Fruit fly (Drosophila melanogaster) whole organism, embryonic: ENCODE measurements around the gene Etfb.

Source experiments
- CG10366 ChIP-seq: fragments of 200-800 bp; sonication (Bioruptor generic); IDR thresholded peaks from 2 replicates; pipeline ENCODE4 v1.3.6; 2022; ENCODE audit warnings: missing biosample characterization, missing genetic modification characterization
- CG10654 ChIP-seq: fragments of 200-800 bp; sonication (Bioruptor generic); optimal IDR thresholded peaks from 2 replicates; lab custom pipeline; 2016; ENCODE audit warnings: missing biosample characterization, missing genetic modification characterization
- CG12219 ChIP-seq: fragments of 200-800 bp; sonication (Bioruptor generic); optimal IDR thresholded peaks from 3 replicates; lab custom pipeline; 2018; ENCODE audit warnings: missing biosample characterization, mild to moderate bottlenecking, missing genetic modification characterization
- CG1233 ChIP-seq: fragments of 200-800 bp; sonication (Bioruptor generic); optimal IDR thresholded peaks from 4 replicates; lab custom pipeline; 2018; ENCODE audit warnings: missing biosample characterization, mild to moderate bottlenecking, missing genetic modification characterization
- CG13296 ChIP-seq: fragments of 200-800 bp; sonication (Bioruptor generic); optimal IDR thresholded peaks from 3 replicates; lab custom pipeline; 2018; ENCODE audit warnings: missing biosample characterization, mild to moderate bottlenecking, missing genetic modification characterization
- CG13424 ChIP-seq: fragments of 200-800 bp; sonication (Bioruptor generic); optimal IDR thresholded peaks from 2 replicates; lab custom pipeline; 2019; ENCODE audit warnings: missing biosample characterization, mild to moderate bottlenecking, missing genetic modification characterization, moderate library complexity
- CG15011 ChIP-seq: fragments of 200-800 bp; sonication (Bioruptor generic); optimal IDR thresholded peaks from 3 replicates; lab custom pipeline; 2018; ENCODE audit warnings: missing biosample characterization, mild to moderate bottlenecking, missing genetic modification characterization
- CG15269 ChIP-seq: fragments of 200-800 bp; sonication (Bioruptor generic); optimal IDR thresholded peaks from 2 replicates; lab custom pipeline; 2018; ENCODE audit warnings: missing biosample characterization, mild to moderate bottlenecking, missing genetic modification characterization, moderate library complexity
- CG15696 ChIP-seq: fragments of 200-800 bp; sonication (Bioruptor generic); optimal IDR thresholded peaks from 2 replicates; lab custom pipeline; 2019; ENCODE audit warnings: missing biosample characterization, mild to moderate bottlenecking, missing genetic modification characterization, moderate library complexity
- CG30020 ChIP-seq: fragments of 200-800 bp; optimal IDR thresholded peaks from 2 replicates; lab custom pipeline; 2019; ENCODE audit warnings: missing biosample characterization, mild to moderate bottlenecking, missing genetic modification characterization, moderate library complexity
- CG3065 ChIP-seq: fragments of 200-800 bp; sonication (Bioruptor generic); optimal IDR thresholded peaks from 2 replicates; lab custom pipeline; 2016; ENCODE audit warnings: missing biosample characterization, missing genetic modification characterization
- CG31365 ChIP-seq: fragments of 200-800 bp; sonication (Bioruptor generic); optimal IDR thresholded peaks from 2 replicates; lab custom pipeline; 2018; ENCODE audit warnings: missing biosample characterization, mild to moderate bottlenecking, missing genetic modification characterization
- CG4854 ChIP-seq: fragments of 200-800 bp; sonication (Bioruptor generic); optimal IDR thresholded peaks from 2 replicates; lab custom pipeline; 2016; ENCODE audit warnings: missing biosample characterization, missing genetic modification characterization, inconsistent platforms
- CG6683 ChIP-seq: fragments of 200-800 bp; sonication (Bioruptor generic); optimal IDR thresholded peaks from 2 replicates; lab custom pipeline; 2017; ENCODE audit warnings: missing biosample characterization, mild to moderate bottlenecking, missing genetic modification characterization, missing genetic modification reagents
- CG8388 ChIP-seq: fragments of 200-800 bp; sonication (Bioruptor generic); optimal IDR thresholded peaks from 2 replicates; lab custom pipeline; 2019; ENCODE audit warnings: missing biosample characterization, mild to moderate bottlenecking, missing genetic modification characterization, moderate library complexity
- CG9727 ChIP-seq: fragments of 200-800 bp; sonication (Bioruptor generic); optimal IDR thresholded peaks from 3 replicates; lab custom pipeline; 2017; ENCODE audit warnings: missing biosample characterization, mild to moderate bottlenecking, missing genetic modification characterization
- Gsc ChIP-seq: fragments of 200-800 bp; sonication (Bioruptor generic); IDR thresholded peaks from 2 replicates; pipeline ENCODE4 v1.3.6; 2022; ENCODE audit warnings: missing biosample characterization, missing genetic modification characterization
- Gug ChIP-seq: fragments of 200-800 bp; sonication (Bioruptor generic); IDR thresholded peaks from 4 replicates; pipeline ENCODE4 v1.3.6; 2022; ENCODE audit warnings: missing biosample characterization, missing genetic modification characterization
- Hand ChIP-seq: fragments of 200-800 bp; sonication (Bioruptor generic); optimal IDR thresholded peaks from 2 replicates; lab custom pipeline; 2017; ENCODE audit warnings: mild to moderate bottlenecking, missing biosample characterization, missing genetic modification reagents, missing genetic modification characterization
- Hmx ChIP-seq: fragments of 200-800 bp; sonication (Bioruptor generic); optimal IDR thresholded peaks from 2 replicates; lab custom pipeline; 2016; ENCODE audit warnings: missing biosample characterization, missing genetic modification characterization
- Hr51 ChIP-seq, 2 experiments: fragments of 200-800 bp; sonication (Bioruptor generic); optimal IDR thresholded peaks; 2 replicates in 1 of 2; 3 replicates in 1 of 2; lab custom pipeline; 2016 to 2018; ENCODE audit warnings: missing biosample characterization in 2 of 2, missing genetic modification characterization in 2 of 2, mild to moderate bottlenecking in 1 of 2, moderate library complexity in 1 of 2
- Pdp1 ChIP-seq, 2 experiments: fragments of 200-800 bp; sonication (Bioruptor generic); optimal IDR thresholded peaks; 3 replicates each; lab custom pipeline; 2016; ENCODE audit warnings: missing biosample characterization in 2 of 2, missing genetic modification characterization in 2 of 2, mild to moderate bottlenecking in 1 of 2, moderate library complexity in 1 of 2
- Rfx ChIP-seq: fragments of 200-800 bp; sonication (Bioruptor generic); IDR thresholded peaks from 2 replicates; pipeline ENCODE4 v1.3.6; 2022; ENCODE audit warnings: missing biosample characterization, missing genetic modification characterization
- Tbp ChIP-seq: fragments of >200 bp; optimal IDR thresholded peaks from 2 replicates; lab custom pipeline; 2018; ENCODE audit warnings: missing biosample characterization, missing genetic modification characterization
- ab ChIP-seq: fragments of 200-800 bp; sonication (Bioruptor generic); optimal IDR thresholded peaks from 2 replicates; lab custom pipeline; 2016; ENCODE audit warnings: missing biosample characterization, missing genetic modification characterization
- br ChIP-seq: fragments of >200 bp; optimal IDR thresholded peaks from 2 replicates; lab custom pipeline; 2017
- cato ChIP-seq: fragments of 200-800 bp; sonication (Bioruptor generic); optimal IDR thresholded peaks from 2 replicates; lab custom pipeline; 2016; ENCODE audit warnings: missing biosample characterization, missing genetic modification characterization, borderline replicate concordance
- chif ChIP-seq, 2 experiments: fragments of 200-800 bp; sonication (Bioruptor generic); optimal IDR thresholded peaks; 3 replicates each; lab custom pipeline; 2016; ENCODE audit warnings: missing biosample characterization in 2 of 2, missing genetic modification characterization in 2 of 2
- chn ChIP-seq: fragments of 200-800 bp; sonication (Bioruptor generic); optimal IDR thresholded peaks from 2 replicates; lab custom pipeline; 2016; ENCODE audit warnings: missing biosample characterization, missing genetic modification characterization
- disco-r ChIP-seq: fragments of 200-800 bp; sonication (Bioruptor generic); optimal IDR thresholded peaks from 2 replicates; lab custom pipeline; 2016; ENCODE audit warnings: missing biosample characterization, missing genetic modification characterization
- emc ChIP-seq: fragments of 200-800 bp; sonication (Bioruptor generic); optimal IDR thresholded peaks from 2 replicates; lab custom pipeline; 2016; ENCODE audit warnings: missing biosample characterization, missing genetic modification characterization
- fd102C ChIP-seq: fragments of 200-800 bp; sonication (Bioruptor generic); optimal IDR thresholded peaks from 2 replicates; lab custom pipeline; 2018; ENCODE audit warnings: missing biosample characterization, mild to moderate bottlenecking, missing genetic modification characterization, moderate library complexity
- fd3F ChIP-seq: fragments of 200-800 bp; sonication (Bioruptor generic); optimal IDR thresholded peaks from 2 replicates; lab custom pipeline; 2018; ENCODE audit warnings: missing biosample characterization, mild to moderate bottlenecking, missing genetic modification characterization, moderate library complexity
- fd96Cb ChIP-seq: fragments of 200-800 bp; sonication (Bioruptor generic); optimal IDR thresholded peaks from 2 replicates; lab custom pipeline; 2018; ENCODE audit warnings: missing biosample characterization, mild to moderate bottlenecking, missing genetic modification characterization, moderate library complexity
- gce ChIP-seq: fragments of 200-800 bp; sonication (Bioruptor generic); IDR thresholded peaks from 3 replicates; pipeline ENCODE4 v1.3.6; 2022; ENCODE audit warnings: missing biosample characterization, missing genetic modification characterization
- gfzf ChIP-seq: fragments of 200-800 bp; sonication (Bioruptor generic); optimal IDR thresholded peaks from 2 replicates; lab custom pipeline; 2016; ENCODE audit warnings: missing biosample characterization, mild to moderate bottlenecking, missing genetic modification characterization, moderate library complexity
- gro ChIP-seq: fragments of 200-800 bp; sonication (Bioruptor generic); optimal IDR thresholded peaks from 2 replicates; lab custom pipeline; 2016; ENCODE audit warnings: missing biosample characterization, missing genetic modification characterization
- gsb ChIP-seq: fragments of 200-800 bp; sonication (Bioruptor generic); IDR thresholded peaks from 2 replicates; pipeline ENCODE4 v1.3.6; 2022; ENCODE audit warnings: missing biosample characterization, missing genetic modification characterization
- ham ChIP-seq: fragments of 200-800 bp; sonication (Bioruptor generic); IDR thresholded peaks from 2 replicates; pipeline ENCODE4 v1.3.6; 2022; ENCODE audit warnings: missing biosample characterization, missing genetic modification characterization
- kni ChIP-seq: fragments of 200-800 bp; sonication (Bioruptor generic); optimal IDR thresholded peaks from 3 replicates; lab custom pipeline; 2017; ENCODE audit warnings: mild to moderate bottlenecking, missing biosample characterization, missing genetic modification reagents, missing genetic modification characterization
- nau ChIP-seq: fragments of 200-800 bp; sonication (Bioruptor generic); optimal IDR thresholded peaks from 3 replicates; lab custom pipeline; 2017; ENCODE audit warnings: missing biosample characterization, mild to moderate bottlenecking, missing genetic modification characterization, missing genetic modification reagents
- org-1 ChIP-seq: fragments of 200-800 bp; sonication (Bioruptor generic); optimal IDR thresholded peaks from 2 replicates; lab custom pipeline; 2017; ENCODE audit warnings: missing biosample characterization, missing genetic modification characterization
- psq ChIP-seq: fragments of 200-800 bp; sonication (Bioruptor generic); optimal IDR thresholded peaks from 2 replicates; lab custom pipeline; 2017; ENCODE audit warnings: missing biosample characterization, missing genetic modification characterization
- pzg ChIP-seq: fragments of 200-800 bp; sonication (Bioruptor generic); optimal IDR thresholded peaks from 3 replicates; lab custom pipeline; 2018; ENCODE audit warnings: missing biosample characterization, mild to moderate bottlenecking, missing genetic modification characterization, moderate library complexity
- slp2 ChIP-seq: fragments of 200-800 bp; sonication (Bioruptor generic); optimal IDR thresholded peaks from 2 replicates; lab custom pipeline; 2016; ENCODE audit warnings: missing biosample characterization, missing genetic modification characterization
- sqz ChIP-seq: fragments of 200-800 bp; sonication (Bioruptor generic); optimal IDR thresholded peaks from 3 replicates; lab custom pipeline; 2018; ENCODE audit warnings: missing biosample characterization, mild to moderate bottlenecking, missing genetic modification characterization
- tin ChIP-seq: fragments of 200-800 bp; sonication (Bioruptor generic); optimal IDR thresholded peaks from 3 replicates; lab custom pipeline; 2016; ENCODE audit warnings: missing biosample characterization, missing genetic modification characterization
- toy ChIP-seq: fragments of 200-800 bp; sonication (Bioruptor generic); IDR thresholded peaks from 2 replicates; pipeline ENCODE4 v1.3.6; 2022; ENCODE audit warnings: missing biosample characterization, missing genetic modification characterization
- zen ChIP-seq: fragments of 200-800 bp; sonication (Bioruptor generic); optimal IDR thresholded peaks from 3 replicates; lab custom pipeline; 2018; ENCODE audit warnings: missing biosample characterization, mild to moderate bottlenecking, missing genetic modification characterization, moderate library complexity

Etfb gene

DNA sequence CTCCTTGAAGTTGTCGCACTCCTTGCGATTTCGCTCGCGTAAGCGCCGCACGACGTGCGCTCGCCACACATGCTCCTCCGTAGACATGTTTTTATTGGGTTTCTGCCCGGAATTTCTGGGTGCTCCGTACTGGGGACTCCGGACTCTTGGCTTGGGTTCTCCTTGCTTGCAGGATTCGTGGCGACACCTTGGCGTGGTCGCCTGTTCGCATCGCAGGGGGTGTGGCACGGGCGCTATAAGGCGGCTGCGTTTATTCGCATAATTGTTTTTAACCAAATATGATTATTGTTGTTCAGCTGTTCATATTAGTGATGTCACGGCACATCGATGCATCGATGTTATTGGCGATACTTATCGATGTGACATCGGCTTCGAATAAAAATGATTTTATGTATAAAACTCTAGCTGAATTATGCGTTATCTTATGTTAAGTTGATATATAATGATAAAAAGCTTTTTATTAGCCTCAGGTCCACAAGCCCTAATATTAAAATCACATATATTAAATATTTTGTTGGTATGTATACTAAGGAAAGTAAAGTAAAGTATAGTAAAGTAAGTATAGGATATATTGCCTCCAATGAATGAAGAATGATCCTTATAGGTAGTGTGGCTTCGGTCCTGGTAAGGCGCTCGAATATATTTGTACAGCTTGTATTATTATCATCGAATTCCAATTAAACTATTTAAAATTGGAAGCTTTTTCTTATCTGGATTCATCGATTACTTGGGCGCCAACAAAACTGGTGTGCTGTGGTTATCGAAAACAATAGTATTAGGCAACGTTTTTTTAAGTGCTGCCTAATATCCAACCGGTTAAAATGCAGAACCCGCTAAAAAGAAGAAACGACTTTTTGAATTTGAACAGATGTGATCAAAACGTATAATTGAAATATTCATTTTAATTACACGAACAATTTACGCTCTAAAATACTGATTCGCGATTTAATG, 32.3 kb upstream of the Etfb start, which contains the start of gene Atg16 (continued):
- TF ChIP-seq CG15011 (GFP tag; lab: Kevin White, UChicago) = no peak
- no peak for TF ChIP-seq disco-r (GFP tag; lab: Kevin White, UChicago)
- no peak for TF ChIP-seq CG30020
- TF ChIP-seq CG6683 (GFP tag; lab: Kevin White, UChicago) = no peak
- no peak for TF ChIP-seq CG9727
- no peak for TF ChIP-seq tin (GFP tag; lab: Kevin White, UChicago)
- TF ChIP-seq br (lab: Kevin White, UChicago) = no peak
- peak; percentile 39; the same call in 1 of the 2 replicates for TF ChIP-seq Rfx (GFP tag; lab: Robert Waterston, UW)
- TF ChIP-seq CG13424 (tag; lab: Kevin White, UChicago) = no peak
- TF ChIP-seq CG3065 (GFP tag; lab: Kevin White, UChicago) = no peak
- no peak for TF ChIP-seq CG13296 (GFP tag; lab: Kevin White, UChicago)
- TF ChIP-seq fd3F (GFP tag; lab: Kevin White, UChicago) = no peak
- no peak for TF ChIP-seq Pdp1 (GFP tag; optimal IDR thresholded peaks at IDR 0.05; lab: Kevin White, UChicago)
- no peak for TF ChIP-seq ab
- no peak for TF ChIP-seq kni (GFP tag; lab: Kevin White, UChicago)
- TF ChIP-seq CG10366 (GFP tag; lab: Robert Waterston, UW) = no peak
- no peak for TF ChIP-seq psq (GFP tag; lab: Kevin White, UChicago)
- TF ChIP-seq Hand (GFP tag; lab: Kevin White, UChicago) = no peak
- no peak for TF ChIP-seq gro (GFP tag; lab: Kevin White, UChicago)
- no peak for TF ChIP-seq Hmx (GFP tag; lab: Kevin White, UChicago)
- no peak for TF ChIP-seq gce (GFP tag; lab: Robert Waterston, UW)
- peak; percentile 38 for TF ChIP-seq pzg (GFP tag; lab: Kevin White, UChicago)
- TF ChIP-seq CG1233 (GFP tag; lab: Kevin White, UChicago) = no peak
- TF ChIP-seq org-1 (GFP tag; lab: Kevin White, UChicago) = no peak
- no peak for TF ChIP-seq slp2 (GFP tag; lab: Kevin White, UChicago)
- TF ChIP-seq toy (GFP tag; lab: Robert Waterston, UW) = no peak
- no peak for TF ChIP-seq CG12219 (GFP tag; lab: Kevin White, UChicago)
- TF ChIP-seq Hr51 (GFP tag; optimal IDR thresholded peaks at IDR 0.05; lab: Kevin White, UChicago) = no peak
- TF ChIP-seq CG4854 (GFP tag; lab: Kevin White, UChicago) = no peak
- TF ChIP-seq fd102C (GFP tag; lab: Kevin White, UChicago) = no peak
- no peak for TF ChIP-seq CG15696 (tag; lab: Kevin White, UChicago)
- no peak for TF ChIP-seq gsb (GFP tag; lab: Robert Waterston, UW)
- TF ChIP-seq emc = no peak
- peak; percentile 81 for TF ChIP-seq zen (tag; lab: Kevin White, UChicago)
- TF ChIP-seq CG8388 (GFP tag; lab: Kevin White, UChicago) = no peak
- no peak for TF ChIP-seq cato
- TF ChIP-seq chif (GFP tag; optimal IDR thresholded peaks at IDR 0.05; lab: Kevin White, UChicago) = no peak
- TF ChIP-seq sqz (GFP tag; lab: Kevin White, UChicago) = no peak
- no peak for TF ChIP-seq gfzf (GFP tag; lab: Kevin White, UChicago)
- no peak for TF ChIP-seq CG15269
- no peak for TF ChIP-seq Tbp
- TF ChIP-seq ham (GFP tag; lab: Robert Waterston, UW) = no peak
- TF ChIP-seq Gsc (GFP tag; lab: Robert Waterston, UW) = no peak
- TF ChIP-seq fd96Cb (tag; lab: Kevin White, UChicago) = no peak
- TF ChIP-seq nau = no peak
- no peak for TF ChIP-seq chn (GFP tag; lab: Kevin White, UChicago)
- TF ChIP-seq CG10654 (GFP tag; lab: Kevin White, UChicago) = no peak
- TF ChIP-seq CG31365 = no peak
- no peak; the same call in 3 of the 4 replicates for TF ChIP-seq Gug
